Fruit fly (Drosophila melanogaster) whole organism, prepupa: ENCODE results near the gene CG33303.

Experiments
- Blimp-1 ChIP-seq: fragments of 200-800 bp; sonication (Bioruptor generic); optimal IDR thresholded peaks from 3 replicates; lab custom pipeline; 2017; ENCODE audit warnings: missing biosample characterization, missing genetic modification characterization, mild to moderate bottlenecking, moderate library complexity, missing genetic modification reagents
- CG32006 ChIP-seq: fragments of 200-800 bp; sonication (Bioruptor generic); optimal IDR thresholded peaks from 3 replicates; lab custom pipeline; 2017; ENCODE audit warnings: missing biosample characterization, mild to moderate bottlenecking, missing genetic modification characterization
- CG6854 ChIP-seq: fragments of 200-800 bp; sonication (Bioruptor generic); optimal IDR thresholded peaks from 2 replicates; lab custom pipeline; 2017; ENCODE audit warnings: missing biosample characterization, mild to moderate bottlenecking, missing genetic modification characterization
- CG8632 ChIP-seq: fragments of 200-800 bp; sonication (Bioruptor generic); optimal IDR thresholded peaks from 3 replicates; lab custom pipeline; 2016; ENCODE audit warnings: missing biosample characterization, missing genetic modification characterization
- Gug ChIP-seq: fragments of 200-800 bp; sonication (Bioruptor generic); IDR thresholded peaks from 2 replicates; pipeline ENCODE4 v1.3.6; 2022; ENCODE audit warnings: missing biosample characterization, missing genetic modification characterization
- net ChIP-seq: fragments of 200-800 bp; sonication (Bioruptor generic); optimal IDR thresholded peaks from 3 replicates; lab custom pipeline; 2016; ENCODE audit warnings: missing biosample characterization, missing genetic modification characterization
- pdm3 ChIP-seq: fragments of 200-800 bp; sonication (Bioruptor generic); optimal IDR thresholded peaks from 3 replicates; lab custom pipeline; 2016; ENCODE audit warnings: missing biosample characterization, missing genetic modification characterization
- topi ChIP-seq: fragments of 200-800 bp; sonication (Bioruptor generic); optimal IDR thresholded peaks from 3 replicates; lab custom pipeline; 2016; ENCODE audit warnings: missing biosample characterization, missing genetic modification characterization

DNA sequence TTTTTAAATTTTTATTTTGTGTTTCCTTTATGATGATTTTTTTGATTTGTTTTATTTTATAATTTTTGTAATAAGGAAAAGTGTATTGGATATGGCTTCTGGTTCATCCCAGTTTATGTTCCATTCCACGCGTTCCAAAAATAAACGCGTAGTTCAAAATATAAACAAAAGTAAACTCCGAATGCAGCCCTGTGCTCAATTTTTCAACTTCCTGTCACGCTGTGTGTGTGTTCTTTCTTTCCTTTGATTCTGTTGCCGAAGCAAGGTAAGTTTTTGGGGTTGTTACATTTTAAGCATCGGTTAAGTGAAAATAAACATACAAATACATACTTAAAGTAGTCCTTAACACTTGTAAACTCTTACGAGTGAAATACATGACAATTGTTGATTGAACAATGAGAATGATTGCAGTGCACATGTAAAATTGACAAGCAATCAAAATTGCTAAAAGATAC lies 32.6 kb upstream of the CG33303 start, which contains the start of the genes Ip259 and RpS27A:
- TF ChIP-seq Gug (GFP tag; lab: Robert Waterston, UW), result 0 out of 2 replicates have a peak, but pooled peaks have one; percentile 19
- TF ChIP-seq CG8632 (GFP tag; lab: Kevin White, UChicago), result peak; percentile 32
- no peak for TF ChIP-seq CG32006 (GFP tag; lab: Kevin White, UChicago)
- no peak for TF ChIP-seq pdm3 (GFP tag; lab: Kevin White, UChicago)
- peak; percentile 61 for TF ChIP-seq Blimp-1 (GFP tag; lab: Kevin White, UChicago)
- TF ChIP-seq CG6854, result peak; percentile 84
- no peak for TF ChIP-seq net
- TF ChIP-seq topi (GFP tag; lab: Kevin White, UChicago), result peak; percentile 71
